Fruit fly (Drosophila melanogaster): Measurements from ENCODE around the gene Antp.

dm6 chr3R:6919974-6920373 is 79.1 kb downstream of the Antp start:
- TF ChIP-seq Dll (optimal IDR thresholded peaks at IDR 0.05): no peak
- TF ChIP-seq pan (optimal IDR thresholded peaks at IDR 0.05): no peak
- TF ChIP-seq psq (optimal IDR thresholded peaks at IDR 0.05): no peak

Measured in whole organism.